Worm (Caenorhabditis elegans) whole organism, midembryonic: Measurements from ENCODE around the gene K12D9.1.

Source experiments
- T22C8.4 ChIP-seq: fragments of 200-800 bp; sonication (Bioruptor generic); IDR thresholded peaks from 2 replicates; pipeline ENCODE4 v1.3.6; 2022; ENCODE audit warnings: missing genetic modification characterization, missing compliant biosample characterization
- cog-1 ChIP-seq: sonication (generic microtip); optimal IDR thresholded peaks from 2 replicates; lab custom pipeline; 2016; ENCODE audit warnings: missing genetic modification characterization, missing compliant biosample characterization
- flt-1 ChIP-seq: fragments of 200-800 bp; sonication (Bioruptor generic); IDR thresholded peaks from 2 replicates; pipeline ENCODE4 v1.3.6; 2022; ENCODE audit warnings: missing genetic modification characterization, missing compliant biosample characterization
- klf-2 ChIP-seq: fragments of 200-800 bp; sonication (Bioruptor generic); conservative IDR thresholded peaks from 2 replicates; pipeline ENCODE4 v1.3.6; 2022; ENCODE audit warnings: missing genetic modification reagents, missing genetic modification characterization, missing compliant biosample characterization
- med-1 ChIP-seq: sonication (generic microtip); optimal IDR thresholded peaks from 2 replicates; lab custom pipeline; 2017; ENCODE audit warnings: missing genetic modification characterization, mild to moderate bottlenecking, missing compliant biosample characterization, antibody characterized with exemption, missing genetic modification reagents; ENCODE audit not compliant: insufficient read depth
- ref-1 ChIP-seq: fragments of 200-800 bp; sonication (Bioruptor generic); conservative IDR thresholded peaks from 2 replicates; pipeline ENCODE4 v1.3.6; 2022; ENCODE audit warnings: missing genetic modification reagents, missing genetic modification characterization, missing compliant biosample characterization
- tab-1 ChIP-seq: fragments of 200-800 bp; sonication (Bioruptor generic); IDR thresholded peaks from 2 replicates; pipeline ENCODE4 v1.3.6; 2022; ENCODE audit warnings: missing genetic modification characterization, missing compliant biosample characterization
- ztf-23 ChIP-seq: fragments of 200-800 bp; sonication (Bioruptor generic); IDR thresholded peaks from 2 replicates; pipeline ENCODE4 v1.3.6; 2022; ENCODE audit warnings: missing genetic modification reagents, missing genetic modification characterization, missing compliant biosample characterization
- ztf-29 ChIP-seq: fragments of 200-800 bp; sonication (Bioruptor generic); IDR thresholded peaks from 2 replicates; pipeline ENCODE4 v1.3.6; 2022; ENCODE audit warnings: missing genetic modification reagents, missing genetic modification characterization, missing compliant biosample characterization

K12D9.1 gene

DNA sequence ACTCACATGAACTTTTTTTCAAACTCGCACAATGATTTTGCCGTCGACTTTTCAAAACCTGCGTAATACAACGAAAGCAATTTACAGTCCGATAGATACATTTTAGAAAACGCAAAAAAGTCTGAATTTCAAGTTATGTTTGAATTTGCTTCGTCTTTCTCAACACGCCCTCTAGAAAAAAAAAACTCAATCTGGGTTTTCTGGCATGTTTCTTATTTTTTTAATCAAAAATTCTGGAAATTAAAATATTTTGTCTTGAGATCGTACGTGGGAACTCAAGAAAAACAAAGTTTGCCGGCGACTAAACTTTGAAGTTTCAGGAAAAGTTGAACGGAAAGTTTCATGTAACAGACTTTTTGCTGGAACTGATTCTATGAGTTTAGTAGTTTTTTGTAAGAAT lies 20.5 kb upstream of the K12D9.1 start, which contains the start of gene srw-115:
Gene srw-115 (minus strand): TSS at position 101 of the 400 bp plus-strand sequence.
- TF ChIP-seq ztf-29, result no peak
- no peak for TF ChIP-seq cog-1 (tag; lab: Kevin White, UChicago)
- TF ChIP-seq flt-1, result no peak
- no peak for TF ChIP-seq ztf-23 (GFP tag; lab: Robert Waterston, UW)
- TF ChIP-seq ref-1 (GFP tag; lab: Robert Waterston, UW), result no peak
- TF ChIP-seq tab-1 (GFP tag; lab: Robert Waterston, UW), result no peak
- no peak for TF ChIP-seq med-1 (GFP tag; lab: Kevin White, UChicago)
- no peak for TF ChIP-seq klf-2 (GFP tag; lab: Robert Waterston, UW)
- no peak for TF ChIP-seq T22C8.4 (GFP tag; lab: Robert Waterston, UW)

DNA sequence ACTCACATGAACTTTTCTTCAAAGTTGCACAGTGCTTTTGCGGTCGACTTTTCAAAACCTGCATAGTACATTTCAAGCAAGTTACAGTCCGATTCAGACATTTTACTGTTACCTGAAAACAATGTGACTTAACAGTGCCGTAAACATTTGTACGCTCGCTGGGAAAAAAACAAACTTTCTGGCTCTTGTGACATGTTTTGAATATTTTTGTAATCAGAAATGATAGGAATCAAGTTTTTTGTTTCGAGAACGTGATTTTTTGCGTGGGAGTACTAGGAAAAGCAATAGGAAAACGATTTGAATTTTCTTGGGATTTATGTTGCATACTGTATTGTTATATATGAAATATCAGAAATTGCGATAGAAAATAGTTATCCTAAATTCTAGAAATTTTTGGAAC lies 18.2 kb upstream of the K12D9.1 start, which contains the start of gene srw-120:
Gene srw-120 (minus strand): TSS at position 101 of the 400 bp plus-strand sequence.
- TF ChIP-seq flt-1 (no peak), ref-1 (GFP tag; lab: Robert Waterston, UW) (no peak), ztf-23 (GFP tag; lab: Robert Waterston, UW) (no peak), T22C8.4 (GFP tag; lab: Robert Waterston, UW) (no peak), klf-2 (GFP tag; lab: Robert Waterston, UW) (no peak), cog-1 (tag; lab: Kevin White, UChicago) (no peak), ztf-29 (no peak), tab-1 (GFP tag; lab: Robert Waterston, UW) (no peak)

ce11 chrV:2999736-3000135 lies 14.5 kb upstream of the K12D9.1 start, which contains the start of gene srw-119:
Gene srw-119 (minus strand): TSS chrV:2999836.
- TF ChIP-seq med-1 (GFP tag; lab: Kevin White, UChicago) (no peak), klf-2 (GFP tag; lab: Robert Waterston, UW) (no peak), flt-1 (no peak), ztf-23 (GFP tag; lab: Robert Waterston, UW) (no peak), ztf-29 (no peak), cog-1 (tag; lab: Kevin White, UChicago) (no peak), T22C8.4 (GFP tag; lab: Robert Waterston, UW) (no peak), ref-1 (GFP tag; lab: Robert Waterston, UW) (no peak)

- TF ChIP-seq med-1 (GFP tag; lab: Kevin White, UChicago) (no peak), ztf-23 (GFP tag; lab: Robert Waterston, UW) (no peak), ref-1 (GFP tag; lab: Robert Waterston, UW) (no peak), klf-2 (GFP tag; lab: Robert Waterston, UW) (no peak), ztf-29 (no peak), flt-1 (no peak), tab-1 (GFP tag; lab: Robert Waterston, UW) (no peak), cog-1 (tag; lab: Kevin White, UChicago) (no peak), T22C8.4 (GFP tag; lab: Robert Waterston, UW) (no peak)
Observed at ce11 chrV:3005964-3006363, 8.3 kb upstream of the K12D9.1 start, which contains the start of gene srw-112. Gene srw-112 (minus strand): TSS chrV:3006064.

DNA sequence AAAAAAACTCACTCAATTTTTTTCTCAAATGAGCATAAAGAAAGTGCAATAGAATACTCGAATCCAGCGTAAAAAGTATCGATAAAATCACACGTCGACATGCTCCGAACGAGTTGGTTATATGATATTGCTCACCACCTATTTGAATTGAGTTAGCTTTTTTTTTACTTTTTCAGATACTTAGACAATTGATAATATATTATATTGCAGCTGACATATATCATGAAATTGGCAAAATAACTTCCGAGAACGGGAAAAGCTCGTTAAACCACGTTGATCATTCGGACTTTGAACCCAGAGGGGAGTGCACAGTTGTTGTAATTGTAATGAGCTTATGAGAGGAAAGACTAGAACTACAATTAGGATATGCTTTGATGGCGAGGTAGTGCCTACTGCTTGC lies 3.8 kb upstream of the K12D9.1 start, which contains the start of gene srw-136:
Gene srw-136 (minus strand): TSS at position 101 of the 400 bp plus-strand sequence.
- TF ChIP-seq ztf-23 (GFP tag; lab: Robert Waterston, UW), result no peak
- no peak for TF ChIP-seq tab-1 (GFP tag; lab: Robert Waterston, UW)
- TF ChIP-seq T22C8.4 (GFP tag; lab: Robert Waterston, UW), result no peak
- TF ChIP-seq cog-1 (tag; lab: Kevin White, UChicago), result no peak
- no peak for TF ChIP-seq ztf-29
- no peak for TF ChIP-seq klf-2 (GFP tag; lab: Robert Waterston, UW)
- no peak for TF ChIP-seq flt-1
- TF ChIP-seq med-1 (GFP tag; lab: Kevin White, UChicago), result no peak
- no peak for TF ChIP-seq ref-1 (GFP tag; lab: Robert Waterston, UW)

DNA sequence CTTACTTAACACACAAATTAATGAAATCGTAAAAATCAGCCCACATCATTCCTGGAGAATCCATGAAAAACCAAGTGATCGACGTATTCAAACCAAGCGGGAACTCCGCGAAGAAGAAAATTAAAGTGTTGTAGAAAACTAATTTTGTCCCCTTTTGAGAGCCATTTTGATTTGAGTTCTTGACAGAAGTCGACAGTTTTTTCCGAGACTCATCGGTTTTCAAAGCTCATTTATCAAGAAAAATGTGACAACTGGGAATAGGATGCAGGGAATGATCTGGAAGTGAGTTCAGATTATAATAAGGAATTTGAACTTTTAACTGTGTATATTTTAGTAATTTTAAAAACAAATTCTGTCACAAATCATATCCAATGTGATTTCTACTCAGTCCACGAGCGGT lies 2.9 kb upstream of the K12D9.1 start, which contains the start of gene srw-135:
Gene srw-135 (minus strand): TSS at position 101 of the 400 bp plus-strand sequence.
- no peak for TF ChIP-seq ref-1 (GFP tag; lab: Robert Waterston, UW)

- TF ChIP-seq tab-1 (GFP tag; lab: Robert Waterston, UW) (no peak), flt-1 (no peak), T22C8.4 (GFP tag; lab: Robert Waterston, UW) (no peak), ztf-23 (GFP tag; lab: Robert Waterston, UW) (no peak)
Observed at ce11 chrV:3017930-3018329, 3.6 kb downstream of the K12D9.1 start.

ce11 chrV:3021306-3021705 lies 7.0 kb downstream of the K12D9.1 start, which contains the start of gene irld-12:
Gene irld-12 (minus strand): TSS chrV:3021406.
- no peak for TF ChIP-seq ztf-29

DNA sequence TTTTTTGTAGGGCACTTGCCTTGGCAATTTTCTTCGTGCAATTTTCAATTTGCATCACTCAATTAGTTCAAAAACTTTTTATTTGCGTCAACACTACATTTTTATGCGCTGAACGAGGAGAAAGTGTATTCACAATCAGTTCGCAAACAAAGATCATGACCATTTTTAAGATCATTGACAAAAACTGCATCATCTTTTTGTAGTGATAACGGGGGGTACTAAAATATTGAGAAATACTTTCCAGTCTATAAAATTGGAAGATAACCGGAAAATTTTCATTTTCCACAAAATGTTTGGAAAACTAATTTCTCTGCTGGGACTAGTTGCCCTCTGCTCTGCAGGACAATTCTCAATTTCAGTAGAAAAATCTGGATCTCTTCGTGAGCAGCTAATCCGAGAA lies 10.0 kb downstream of the K12D9.1 start, which contains the start of gene asp-8:
Gene asp-8 (plus strand): TSS at position 276 of the 400 bp plus-strand sequence.
- TF ChIP-seq ref-1 (GFP tag; lab: Robert Waterston, UW), result no peak
- TF ChIP-seq klf-2 (GFP tag; lab: Robert Waterston, UW), result no peak
- no peak for TF ChIP-seq ztf-29
- no peak for TF ChIP-seq flt-1
- no peak for TF ChIP-seq T22C8.4 (GFP tag; lab: Robert Waterston, UW)
- no peak for TF ChIP-seq med-1 (GFP tag; lab: Kevin White, UChicago)
- TF ChIP-seq tab-1 (GFP tag; lab: Robert Waterston, UW), result no peak
- no peak for TF ChIP-seq cog-1 (tag; lab: Kevin White, UChicago)
- no peak for TF ChIP-seq ztf-23 (GFP tag; lab: Robert Waterston, UW)

- TF ChIP-seq T22C8.4 (GFP tag; lab: Robert Waterston, UW) (no peak), klf-2 (GFP tag; lab: Robert Waterston, UW) (no peak), ztf-29 (no peak), tab-1 (GFP tag; lab: Robert Waterston, UW) (no peak), med-1 (GFP tag; lab: Kevin White, UChicago) (no peak), ztf-23 (GFP tag; lab: Robert Waterston, UW) (no peak), ref-1 (GFP tag; lab: Robert Waterston, UW) (no peak), flt-1 (no peak), cog-1 (tag; lab: Kevin White, UChicago) (no peak)
Observed at ce11 chrV:3028205-3028604, 13.9 kb downstream of the K12D9.1 start, which contains the start of gene asp-7. Gene asp-7 (plus strand): TSS chrV:3028285.
